Worm (Caenorhabditis elegans) whole organism, young adult: ENCODE data around the gene cima-1.
A peak's percentile ranks its signal among the peaks of the same experiment; 100 is the strongest.
"Not testable (repeated sequence)": the region's sequence is repeated elsewhere in the genome, so short reads cannot be mapped to it uniquely, and the experiment has no call there.

Experiments used
- B0261.1 ChIP-seq: sonication (generic microtip); optimal IDR thresholded peaks from 2 replicates; lab custom pipeline; 2016; ENCODE audit warnings: mild to moderate bottlenecking, missing genetic modification characterization, moderate library complexity, missing compliant biosample characterization
- C06A6.2 ChIP-seq: fragments of 200-800 bp; sonication (Bioruptor generic); conservative IDR thresholded peaks from 2 replicates; pipeline ENCODE4 v1.3.6; 2022; ENCODE audit warnings: missing genetic modification characterization, missing compliant biosample characterization
- C17E4.6 ChIP-seq: fragments of 200-800 bp; sonication (Bioruptor generic); IDR thresholded peaks from 2 replicates; pipeline ENCODE4 v1.3.6; 2022; ENCODE audit warnings: missing genetic modification reagents, missing genetic modification characterization, missing compliant biosample characterization
- F10E7.11 ChIP-seq: sonication (generic microtip); optimal IDR thresholded peaks from 2 replicates; lab custom pipeline; 2017; ENCODE audit warnings: mild to moderate bottlenecking, missing genetic modification characterization, moderate library complexity, missing compliant biosample characterization
- atf-7 ChIP-seq: sonication (generic microtip); optimal IDR thresholded peaks from 2 replicates; lab custom pipeline; 2017; ENCODE audit warnings: mild to moderate bottlenecking, missing genetic modification characterization, missing compliant biosample characterization
- cebp-1 ChIP-seq, 2 experiments: fragments of 200-800 bp in 1 of 2; sonication (Bioruptor generic) in 1 of 2; sonication (generic microtip) in 1 of 2; IDR thresholded peaks in 1 of 2; optimal IDR thresholded peaks in 1 of 2; 2 replicates each; pipeline versions ENCODE4 v1.3.6 to Lab custom; 2017 to 2022; ENCODE audit warnings: missing compliant biosample characterization in 2 of 2, missing genetic modification characterization in 2 of 2, mild to moderate bottlenecking in 1 of 2, missing genetic modification reagents in 1 of 2, moderate library complexity in 1 of 2
- ceh-27 ChIP-seq: fragments of 200-800 bp; sonication (Bioruptor generic); optimal IDR thresholded peaks from 2 replicates; lab custom pipeline; 2018; ENCODE audit warnings: mild to moderate bottlenecking, missing genetic modification characterization, moderate library complexity, missing compliant biosample characterization
- die-1 ChIP-seq: sonication (generic microtip); optimal IDR thresholded peaks from 2 replicates; lab custom pipeline; 2016; ENCODE audit warnings: missing genotype, mild to moderate bottlenecking, missing genetic modification characterization, missing compliant biosample characterization
- dox-1 ChIP-seq: fragments of 200-800 bp; sonication (Bioruptor generic); IDR thresholded peaks from 2 replicates; pipeline ENCODE4 v1.3.6; 2022; ENCODE audit warnings: missing genetic modification reagents, missing genetic modification characterization, missing compliant biosample characterization
- dpff-1 ChIP-seq: sonication (generic microtip); optimal IDR thresholded peaks from 2 replicates; lab custom pipeline; 2017; ENCODE audit warnings: mild to moderate bottlenecking, missing genetic modification characterization, missing compliant biosample characterization
- dpl-1 ChIP-seq: fragments of 150-350 bp; optimal IDR thresholded peaks from 2 replicates; lab custom pipeline; 2014; ENCODE audit warnings: missing biosample characterization, missing genetic modification reagents, missing genetic modification characterization
- efl-1 ChIP-seq: fragments of 150-350 bp; optimal IDR thresholded peaks from 2 replicates; lab custom pipeline; 2014; ENCODE audit warnings: missing biosample characterization, missing genetic modification reagents, missing genetic modification characterization
- egl-44 ChIP-seq: fragments of 200-800 bp; sonication (Bioruptor generic); IDR thresholded peaks from 2 replicates; pipeline ENCODE4 v1.3.6; 2022; ENCODE audit warnings: missing genetic modification reagents, missing genetic modification characterization, missing compliant biosample characterization
- gei-17 ChIP-seq: fragments of 200-800 bp; sonication (Bioruptor generic); optimal IDR thresholded peaks from 2 replicates; lab custom pipeline; 2018; ENCODE audit warnings: mild to moderate bottlenecking, missing genetic modification characterization, missing compliant biosample characterization
- him-1 ChIP-seq: sonication (generic microtip); optimal IDR thresholded peaks from 2 replicates; lab custom pipeline; 2016; ENCODE audit warnings: missing genotype, missing genetic modification reagents, missing genetic modification characterization, missing compliant biosample characterization
- hmg-1.2 ChIP-seq: fragments of 200-800 bp; sonication (Bioruptor generic); IDR thresholded peaks from 2 replicates; pipeline ENCODE4 v1.3.6; 2022; ENCODE audit warnings: missing genetic modification reagents, missing genetic modification characterization, missing compliant biosample characterization
- let-607 ChIP-seq, 2 experiments: fragments of 200-800 bp in 1 of 2; sonication (Bioruptor generic) in 1 of 2; sonication (generic microtip) in 1 of 2; optimal IDR thresholded peaks; 2 replicates each; lab custom pipeline; 2016 to 2018; ENCODE audit warnings: mild to moderate bottlenecking in 2 of 2, missing compliant biosample characterization in 2 of 2, missing genetic modification characterization in 2 of 2, moderate library complexity in 2 of 2, missing genotype in 1 of 2
- lin-26 ChIP-seq: fragments of 200-800 bp; sonication (Bioruptor generic); IDR thresholded peaks from 2 replicates; pipeline ENCODE4 v1.3.6; 2022; ENCODE audit warnings: missing genetic modification reagents, missing genetic modification characterization, missing compliant biosample characterization
- lin-35 ChIP-seq, 3 experiments: fragments of 150-350 bp in 2 of 3; sonication (generic microtip) in 1 of 3; optimal IDR thresholded peaks; 2 replicates each; lab custom pipeline; 2014 to 2018; ENCODE audit warnings: missing biosample characterization in 3 of 3, missing genetic modification characterization in 3 of 3, missing genetic modification reagents in 3 of 3
- lin-54 ChIP-seq: fragments of 200-800 bp; sonication (Bioruptor generic); optimal IDR thresholded peaks from 2 replicates; lab custom pipeline; 2018; ENCODE audit warnings: mild to moderate bottlenecking, missing genetic modification characterization, missing compliant biosample characterization
- lir-1 ChIP-seq: fragments of 200-800 bp; sonication (Bioruptor generic); conservative IDR thresholded peaks from 2 replicates; pipeline ENCODE4 v1.3.6; 2022; ENCODE audit warnings: missing genetic modification reagents, missing genetic modification characterization, missing compliant biosample characterization
- lsy-27 ChIP-seq: sonication (generic microtip); optimal IDR thresholded peaks from 2 replicates; lab custom pipeline; 2017; ENCODE audit warnings: missing genetic modification characterization, mild to moderate bottlenecking, missing compliant biosample characterization, antibody characterized with exemption, missing genotype, borderline replicate concordance; ENCODE audit not compliant: insufficient read depth
- madf-6 ChIP-seq: fragments of 200-800 bp; sonication (Bioruptor generic); IDR thresholded peaks from 2 replicates; pipeline ENCODE4 v1.3.6; 2022; ENCODE audit warnings: missing genetic modification reagents, missing genetic modification characterization, missing compliant biosample characterization
- mel-28 ChIP-seq: sonication (generic microtip); optimal IDR thresholded peaks from 2 replicates; lab custom pipeline; 2016; ENCODE audit warnings: borderline replicate concordance, mild to moderate bottlenecking, missing genetic modification characterization, missing compliant biosample characterization
- nfya-1 ChIP-seq: sonication (generic microtip); optimal IDR thresholded peaks from 2 replicates; lab custom pipeline; 2017; ENCODE audit warnings: antibody characterized with exemption, missing compliant biosample characterization, missing genetic modification characterization, borderline replicate concordance; ENCODE audit not compliant: insufficient read depth
- nfyb-1 ChIP-seq: fragments of 200-800 bp; sonication (Bioruptor generic); IDR thresholded peaks from 2 replicates; pipeline ENCODE4 v1.3.6; 2022; ENCODE audit warnings: missing genetic modification reagents, missing genetic modification characterization, missing compliant biosample characterization
- rcor-1 ChIP-seq: fragments of 200-800 bp; sonication (Bioruptor generic); IDR thresholded peaks from 2 replicates; pipeline ENCODE4 v1.3.6; 2022; ENCODE audit warnings: missing genetic modification reagents, missing genetic modification characterization, missing compliant biosample characterization
- repo-1 ChIP-seq: sonication (generic microtip); optimal IDR thresholded peaks from 2 replicates; lab custom pipeline; 2017; ENCODE audit warnings: mild to moderate bottlenecking, missing genetic modification characterization, missing compliant biosample characterization
- sea-2 ChIP-seq: fragments of 200-800 bp; sonication (Bioruptor generic); IDR thresholded peaks from 2 replicates; pipeline ENCODE4 v1.3.6; 2022; ENCODE audit warnings: missing genetic modification characterization, missing compliant biosample characterization
- snpc-4 ChIP-seq, 5 experiments: fragments of 150-350 bp in 1 of 5; sonication (generic microtip) in 4 of 5; optimal IDR thresholded peaks; 2 replicates each; lab custom pipeline; 2014 to 2018; ENCODE audit warnings: missing genetic modification characterization in 5 of 5, missing biosample characterization in 3 of 5, antibody characterized with exemption in 2 of 5, mild to moderate bottlenecking in 2 of 5, missing compliant biosample characterization in 2 of 5, missing genotype in 2 of 5, moderate library complexity in 2 of 5, missing genetic modification reagents in 1 of 5
- somi-1 ChIP-seq: fragments of 200-800 bp; sonication (Bioruptor generic); optimal IDR thresholded peaks from 2 replicates; lab custom pipeline; 2018; ENCODE audit warnings: mild to moderate bottlenecking, missing genetic modification characterization, missing compliant biosample characterization
- sptf-2 ChIP-seq: fragments of 200-800 bp; sonication (Bioruptor generic); optimal IDR thresholded peaks from 2 replicates; lab custom pipeline; 2018; ENCODE audit warnings: mild to moderate bottlenecking, missing genetic modification characterization, missing compliant biosample characterization
- ztf-18 ChIP-seq: sonication (generic microtip); optimal IDR thresholded peaks from 2 replicates; lab custom pipeline; 2016; ENCODE audit warnings: missing genotype, mild to moderate bottlenecking, missing genetic modification characterization, missing compliant biosample characterization
- ztf-22 ChIP-seq: fragments of 200-800 bp; sonication (Bioruptor generic); optimal IDR thresholded peaks from 2 replicates; lab custom pipeline; 2018; ENCODE audit warnings: mild to moderate bottlenecking, missing genetic modification characterization, moderate library complexity, missing compliant biosample characterization
- ztf-26 ChIP-seq: sonication (generic microtip); optimal IDR thresholded peaks from 2 replicates; lab custom pipeline; 2017; ENCODE audit warnings: missing genetic modification characterization, missing compliant biosample characterization
- ztf-28 ChIP-seq: fragments of 200-800 bp; sonication (Bioruptor generic); IDR thresholded peaks from 2 replicates; pipeline ENCODE4 v1.3.6; 2022; ENCODE audit warnings: missing genetic modification reagents, missing genetic modification characterization, missing compliant biosample characterization

The cima-1 gene

DNA sequence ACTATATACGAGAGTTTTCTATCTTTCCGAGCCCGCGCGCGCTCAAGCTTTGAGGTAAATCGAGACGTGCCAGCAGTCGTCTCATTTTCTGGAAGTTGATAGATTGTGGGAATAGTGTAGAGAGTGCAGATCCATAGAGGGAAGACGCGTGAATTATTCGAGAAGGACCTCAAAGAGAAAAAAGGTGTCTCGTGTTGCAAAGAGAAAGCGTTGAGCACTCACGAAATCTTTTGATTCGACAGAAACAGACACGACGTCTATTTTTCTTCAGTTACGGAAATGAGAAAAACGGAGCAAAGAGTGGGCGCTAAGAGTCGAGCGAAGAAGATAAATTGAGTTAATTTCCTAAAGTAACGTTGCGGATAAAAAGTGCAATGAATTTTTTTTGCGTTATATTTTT is 27.4 kb upstream of the cima-1 start (continued):
- TF ChIP-seq ztf-22 (GFP tag; lab: Kevin White, UChicago) (no peak), mel-28 (tag; lab: Kevin White, UChicago) (no peak), sea-2 (GFP tag; lab: Robert Waterston, UW) (no peak), B0261.1 (no peak)

DNA sequence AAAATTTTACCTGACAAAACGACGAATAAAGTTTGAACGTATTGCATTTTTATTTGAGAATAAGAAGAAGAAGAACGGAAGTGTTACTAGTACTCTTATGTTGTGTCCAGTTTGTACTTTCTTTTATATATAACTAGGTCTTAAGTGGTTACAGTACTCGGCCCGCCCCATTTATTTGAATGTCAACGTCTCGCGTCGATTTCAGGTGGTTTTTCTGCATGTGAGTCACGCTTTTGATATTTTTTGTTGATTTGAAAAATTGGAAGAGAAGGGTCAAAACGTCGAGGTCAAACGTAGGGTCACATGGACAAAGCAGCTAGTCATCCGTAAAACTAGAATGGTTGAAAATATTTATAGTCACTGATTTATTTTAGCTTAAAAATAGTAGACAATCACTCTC is 22.3 kb upstream of the cima-1 start, which contains the start of gene F45E4.5:
Gene F45E4.5 (minus strand): TSS at position 101 of the 400 bp plus-strand sequence.
- TF ChIP-seq ceh-27 (peak; percentile 15), egl-44 (GFP tag; lab: Robert Waterston, UW) (no peak), ztf-28 (GFP tag; lab: Robert Waterston, UW) (no peak)

ce11 chrIV:7632535-7632934 is 18.7 kb upstream of the cima-1 start, which contains the start of gene F45E4.6:
Gene F45E4.6, minus strand, starts transcription at chrIV:7632548.
- peak; percentile 29 for TF ChIP-seq him-1 (tag; lab: Kevin White, UChicago)
- no peak for TF ChIP-seq sptf-2
- TF ChIP-seq lin-54 (GFP tag; lab: Kevin White, UChicago) = peak; percentile 62
- TF ChIP-seq ztf-18 (tag; lab: Kevin White, UChicago) = no peak
- peak in 2 of 3 experiments; percentile 11 to 81 for TF ChIP-seq lin-35 (GFP tag; optimal IDR thresholded peaks at IDR 0.05; lab: Kevin White, UChicago)
- no peak for TF ChIP-seq snpc-4 (GFP tag; optimal IDR thresholded peaks at IDR 0.05; lab: Kevin White, UChicago)
- TF ChIP-seq snpc-4 (tag; optimal IDR thresholded peaks at IDR 0.05; lab: Kevin White, UChicago) = peak in 2 of 4 experiments; percentile 2 to 15
- peak; percentile 62 for TF ChIP-seq efl-1
- peak; percentile 20; the same call in 1 of the 2 replicates for TF ChIP-seq madf-6 (GFP tag; lab: Robert Waterston, UW)
- no peak for TF ChIP-seq atf-7 (tag; lab: Kevin White, UChicago)
- TF ChIP-seq dpl-1 (GFP tag; lab: Kevin White, UChicago) = peak; percentile 63

- TF ChIP-seq egl-44 (GFP tag; lab: Robert Waterston, UW) (no peak), repo-1 (tag; lab: Kevin White, UChicago) (no peak), madf-6 (GFP tag; lab: Robert Waterston, UW) (0 out of 2 replicates have a peak, but pooled peaks have one; percentile 5), lin-35 (GFP tag; optimal IDR thresholded peaks at IDR 0.05; lab: Kevin White, UChicago) (no peak), dpl-1 (GFP tag; lab: Kevin White, UChicago) (no peak), dpff-1 (tag; lab: Kevin White, UChicago) (no peak)
Observed at ce11 chrIV:7633020-7633419, 18.2 kb upstream of the cima-1 start, which contains the start of gene plp-1. Gene plp-1, plus strand, starts transcription at chrIV:7633360.

- TF ChIP-seq cebp-1 (GFP tag; IDR thresholded peaks at IDR 0.05; lab: Robert Waterston, UW) (peak; percentile 83), madf-6 (GFP tag; lab: Robert Waterston, UW) (peak; percentile 39; the same call in 1 of the 2 replicates), let-607 (tag; optimal IDR thresholded peaks at IDR 0.05; lab: Kevin White, UChicago) (peak; percentile 75 to 84), lin-26 (GFP tag; lab: Robert Waterston, UW) (0 out of 2 replicates have a peak, but pooled peaks have one; percentile 56), rcor-1 (GFP tag; lab: Robert Waterston, UW) (0 out of 2 replicates have a peak, but pooled peaks have one; percentile 7)
- TF ChIP-seq cebp-1 (tag; optimal IDR thresholded peaks at IDR 0.05; lab: Kevin White, UChicago) = not testable (repeated sequence)
Observed at ce11 chrIV:7634578-7634977, 16.7 kb upstream of the cima-1 start, which contains the start of gene warf-1. Gene warf-1, plus strand, starts transcription at chrIV:7634786.

ce11 chrIV:7641758-7642157 is 9.5 kb upstream of the cima-1 start, which contains the start of gene nep-16:
Gene nep-16, minus strand, starts transcription at chrIV:7641858.
- TF ChIP-seq ztf-26 (tag; lab: Kevin White, UChicago) (no peak), C17E4.6 (no peak), lir-1 (GFP tag; lab: Robert Waterston, UW) (no peak), efl-1 (no peak), B0261.1 (no peak), nfya-1 (tag; lab: Kevin White, UChicago) (no peak), dox-1 (GFP tag; lab: Robert Waterston, UW) (no peak), die-1 (tag; lab: Kevin White, UChicago) (no peak), C06A6.2 (GFP tag; lab: Robert Waterston, UW) (no peak), nfyb-1 (GFP tag; lab: Robert Waterston, UW) (no peak), gei-17 (GFP tag; lab: Kevin White, UChicago) (no peak), dpl-1 (GFP tag; lab: Kevin White, UChicago) (no peak), lsy-27 (tag; lab: Kevin White, UChicago) (no peak), hmg-1.2 (GFP tag; lab: Robert Waterston, UW) (no peak), somi-1 (GFP tag; lab: Kevin White, UChicago) (no peak), F10E7.11 (tag; lab: Kevin White, UChicago) (no peak)
